Worm (Caenorhabditis elegans): Measurements from ENCODE around the gene C50D2.6.

DNA sequence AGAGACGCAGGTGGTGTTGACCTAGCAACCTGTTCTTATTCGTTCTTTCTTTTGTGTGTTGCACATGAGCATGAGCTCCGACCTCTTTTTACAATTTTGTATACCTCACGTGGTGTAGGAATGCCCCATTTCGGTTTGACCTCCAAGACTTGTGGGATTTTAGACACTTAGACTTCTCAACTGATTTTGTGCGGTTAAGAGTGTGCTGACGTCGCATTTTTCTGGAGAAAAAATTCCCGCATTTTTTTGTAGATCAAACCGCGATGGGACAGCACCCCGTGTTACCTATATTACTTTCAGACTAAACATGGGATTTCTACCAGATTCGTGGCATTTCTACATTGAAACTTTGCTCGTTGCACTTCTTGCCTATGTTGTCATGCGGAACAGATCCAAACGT is 32.9 kb upstream of the C50D2.6 start, which contains the start of gene sptl-1:
- no peak for TF ChIP-seq zag-1 (tag; optimal IDR thresholded peaks at IDR 0.05)
- no peak for TF ChIP-seq ceh-82 (tag; optimal IDR thresholded peaks at IDR 0.05)
- no peak for TF ChIP-seq ets-5 (GFP tag; IDR thresholded peaks at IDR 0.05)
- TF ChIP-seq ama-1 (optimal IDR thresholded peaks at IDR 0.05), result no peak
- TF ChIP-seq Y116A8C.19 (tag; optimal IDR thresholded peaks at IDR 0.05; ENCODE audit: borderline replicate concordance), result no peak
- TF ChIP-seq elt-3 (tag; optimal IDR thresholded peaks at IDR 0.05), result no peak
- no peak for TF ChIP-seq unc-62 (GFP tag; optimal IDR thresholded peaks at IDR 0.05)
- TF ChIP-seq ztf-11 (tag; optimal IDR thresholded peaks at IDR 0.05), result no peak

Data from whole organism, L1 larva.